Fruit fly (Drosophila melanogaster) whole organism, embryonic: ENCODE data around the gene Ilp4.

Experiments used
- Aef1 ChIP-seq: fragments of 200-800 bp; sonication (Bioruptor generic); IDR thresholded peaks from 3 replicates; pipeline ENCODE4 v1.3.6; 2022; ENCODE audit warnings: missing biosample characterization, missing genetic modification characterization
- Bgb ChIP-seq: fragments of 200-800 bp; sonication (Bioruptor generic); IDR thresholded peaks from 2 replicates; pipeline ENCODE4 v1.3.6; 2022; ENCODE audit warnings: missing biosample characterization, missing genetic modification characterization; ENCODE audit not compliant: partially characterized antibody
- CG14441 ChIP-seq: fragments of 200-800 bp; sonication (Bioruptor generic); IDR thresholded peaks from 2 replicates; pipeline ENCODE4 v1.3.6; 2022; ENCODE audit warnings: missing biosample characterization, missing genetic modification characterization
- CG8944 ChIP-seq: fragments of 200-800 bp; sonication (Bioruptor generic); optimal IDR thresholded peaks from 3 replicates; lab custom pipeline; 2016; ENCODE audit warnings: missing biosample characterization, missing genetic modification characterization
- mirr ChIP-seq: fragments of 200-800 bp; sonication (Bioruptor generic); optimal IDR thresholded peaks from 3 replicates; lab custom pipeline; 2018; ENCODE audit warnings: missing biosample characterization, mild to moderate bottlenecking, missing genetic modification characterization
- peb ChIP-seq: fragments of 200-800 bp; sonication (Bioruptor generic); IDR thresholded peaks from 2 replicates; pipeline ENCODE4 v1.3.6; 2022; ENCODE audit warnings: missing biosample characterization, missing genetic modification characterization

- TF ChIP-seq CG8944 (GFP tag; lab: Kevin White, UChicago) (no peak), CG14441 (no peak), Bgb (peak; percentile 91), Aef1 (GFP tag; lab: Robert Waterston, UW) (no peak), mirr (GFP tag; lab: Kevin White, UChicago) (no peak), peb (no peak)
Measured at dm6 chr3L:9836524-9837047, 32.5 kb upstream of the Ilp4 start, which contains the start of gene I-2.
